Fruit fly (Drosophila melanogaster) whole organism, wandering third instar larva: ENCODE measurements around the gene comm3.

Experiments
- CG32264 ChIP-seq: fragments of 200-800 bp; sonication (Bioruptor generic); optimal IDR thresholded peaks from 2 replicates; lab custom pipeline; 2016; ENCODE audit warnings: missing biosample characterization, missing genetic modification characterization
- Dfd ChIP-seq: fragments of >200 bp; optimal IDR thresholded peaks from 2 replicates; lab custom pipeline; 2017; ENCODE audit warnings: missing biosample characterization, missing genetic modification characterization
- HLH106 ChIP-seq: fragments of 200-800 bp; optimal IDR thresholded peaks from 3 replicates; lab custom pipeline; 2019; ENCODE audit warnings: missing biosample characterization, mild to moderate bottlenecking, missing genetic modification characterization, moderate library complexity
- Hr78 ChIP-seq: fragments of >200 bp; optimal IDR thresholded peaks from 2 replicates; lab custom pipeline; 2017; ENCODE audit warnings: missing biosample characterization, missing genetic modification characterization
- Jra ChIP-seq: sonication (Bioruptor generic); optimal IDR thresholded peaks from 2 replicates; lab custom pipeline; 2016; ENCODE audit warnings: missing biosample characterization, missing genetic modification characterization
- usp ChIP-seq: fragments of >200 bp; optimal IDR thresholded peaks from 2 replicates; lab custom pipeline; 2017; ENCODE audit warnings: missing biosample characterization, missing genetic modification characterization

DNA sequence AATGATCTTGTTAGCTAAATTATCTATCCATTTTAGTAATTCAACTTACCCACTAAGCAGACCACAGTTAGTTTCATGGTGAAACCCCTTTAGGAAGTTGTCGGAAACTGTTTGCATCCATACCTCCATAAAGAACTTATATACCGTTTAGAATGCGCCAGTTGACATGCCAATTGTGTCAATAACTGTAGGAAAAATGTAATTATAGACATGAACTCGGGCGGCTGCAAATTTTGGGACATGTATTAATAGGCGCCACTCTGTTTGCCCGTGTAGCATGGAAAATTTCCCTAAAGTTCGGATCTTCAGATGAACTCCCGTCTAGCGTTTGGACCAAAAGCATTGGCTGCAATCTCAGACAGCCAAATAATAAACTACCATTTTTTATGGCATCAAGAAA is 8.3 kb upstream of the comm3 start, which contains the start of gene Eig71Ee:
- TF ChIP-seq Jra (no peak), usp (GFP tag; lab: Kevin White, UChicago) (no peak), Hr78 (GFP tag; lab: Kevin White, UChicago) (no peak), HLH106 (tag; lab: Kevin White, UChicago) (no peak), Dfd (GFP tag; lab: Kevin White, UChicago) (no peak), CG32264 (GFP tag; lab: Kevin White, UChicago) (no peak)
